Fruit fly (Drosophila melanogaster) whole organism, prepupa: Measurements from ENCODE around the gene CG42300.
A peak's percentile ranks its signal among the peaks of the same experiment; 100 is the strongest.

Experiments
- Blimp-1 ChIP-seq: fragments of 200-800 bp; sonication (Bioruptor generic); optimal IDR thresholded peaks from 3 replicates; lab custom pipeline; 2017; ENCODE audit warnings: missing biosample characterization, missing genetic modification characterization, mild to moderate bottlenecking, moderate library complexity, missing genetic modification reagents
- CG10631 ChIP-seq: fragments of 200-800 bp; sonication (Bioruptor generic); optimal IDR thresholded peaks from 2 replicates; lab custom pipeline; 2016; ENCODE audit warnings: missing biosample characterization, missing genetic modification characterization
- CG11294 ChIP-seq: fragments of 200-800 bp; sonication (Bioruptor generic); IDR thresholded peaks from 2 replicates; pipeline ENCODE4 v1.3.6; 2022; ENCODE audit warnings: missing biosample characterization, missing genetic modification characterization
- CG11762 ChIP-seq: fragments of 200-800 bp; sonication (Bioruptor generic); optimal IDR thresholded peaks from 3 replicates; lab custom pipeline; 2016; ENCODE audit warnings: missing biosample characterization, missing genetic modification characterization; ENCODE audit not compliant: insufficient read depth
- CG11902 ChIP-seq: fragments of 200-800 bp; sonication (Bioruptor generic); optimal IDR thresholded peaks from 3 replicates; lab custom pipeline; 2016; ENCODE audit warnings: missing biosample characterization, missing genetic modification characterization
- CG15336 ChIP-seq: fragments of 200-800 bp; sonication (Bioruptor generic); IDR thresholded peaks from 2 replicates; pipeline ENCODE4 v1.3.6; 2022; ENCODE audit warnings: missing biosample characterization, missing genetic modification characterization
- CG3032 ChIP-seq: fragments of 200-800 bp; optimal IDR thresholded peaks from 2 replicates; lab custom pipeline; 2019; ENCODE audit warnings: missing biosample characterization, mild to moderate bottlenecking, missing genetic modification characterization, moderate library complexity
- CG31627 ChIP-seq: fragments of 200-800 bp; sonication (Bioruptor generic); optimal IDR thresholded peaks from 3 replicates; lab custom pipeline; 2016; ENCODE audit warnings: missing biosample characterization, missing genetic modification characterization
- CG32006 ChIP-seq: fragments of 200-800 bp; sonication (Bioruptor generic); optimal IDR thresholded peaks from 3 replicates; lab custom pipeline; 2017; ENCODE audit warnings: missing biosample characterization, mild to moderate bottlenecking, missing genetic modification characterization
- CG34406 ChIP-seq: fragments of 200-800 bp; sonication (Bioruptor generic); optimal IDR thresholded peaks from 3 replicates; lab custom pipeline; 2016; ENCODE audit warnings: missing biosample characterization, missing genetic modification characterization
- CG3919 ChIP-seq: fragments of 200-800 bp; sonication (Bioruptor generic); optimal IDR thresholded peaks from 3 replicates; lab custom pipeline; 2016; ENCODE audit warnings: missing biosample characterization, missing genetic modification characterization
- CG6163 ChIP-seq: fragments of 200-800 bp; sonication (Bioruptor generic); IDR thresholded peaks from 3 replicates; pipeline ENCODE4 v1.3.6; 2022; ENCODE audit warnings: missing biosample characterization, missing genetic modification characterization
- CG6276 ChIP-seq: fragments of 200-800 bp; sonication (Bioruptor generic); optimal IDR thresholded peaks from 2 replicates; lab custom pipeline; 2017; ENCODE audit warnings: missing biosample characterization, mild to moderate bottlenecking, missing genetic modification characterization
- CG6792 ChIP-seq: fragments of 200-800 bp; sonication (Bioruptor generic); optimal IDR thresholded peaks from 3 replicates; lab custom pipeline; 2016; ENCODE audit warnings: missing biosample characterization, missing genetic modification characterization
- CG6808 ChIP-seq: fragments of 200-800 bp; sonication (Bioruptor generic); optimal IDR thresholded peaks from 3 replicates; lab custom pipeline; 2017; ENCODE audit warnings: missing biosample characterization, missing genetic modification characterization, mild to moderate bottlenecking, moderate library complexity, missing genetic modification reagents
- CG6854 ChIP-seq: fragments of 200-800 bp; sonication (Bioruptor generic); optimal IDR thresholded peaks from 2 replicates; lab custom pipeline; 2017; ENCODE audit warnings: missing biosample characterization, mild to moderate bottlenecking, missing genetic modification characterization
- CG7368 ChIP-seq: fragments of 200-800 bp; sonication (Bioruptor generic); optimal IDR thresholded peaks from 3 replicates; lab custom pipeline; 2016; ENCODE audit warnings: missing biosample characterization, missing genetic modification characterization
- CG8119 ChIP-seq: fragments of 200-800 bp; sonication (Bioruptor generic); IDR thresholded peaks from 3 replicates; pipeline ENCODE4 v1.3.6; 2022; ENCODE audit warnings: missing biosample characterization, missing genetic modification characterization
- CG8632 ChIP-seq: fragments of 200-800 bp; sonication (Bioruptor generic); optimal IDR thresholded peaks from 3 replicates; lab custom pipeline; 2016; ENCODE audit warnings: missing biosample characterization, missing genetic modification characterization
- CG9139 ChIP-seq: fragments of 200-800 bp; sonication (Bioruptor generic); optimal IDR thresholded peaks from 3 replicates; lab custom pipeline; 2017; ENCODE audit warnings: missing biosample characterization, mild to moderate bottlenecking, missing genetic modification characterization
- Eip75B ChIP-seq: fragments of 200-800 bp; sonication (Bioruptor generic); optimal IDR thresholded peaks from 3 replicates; lab custom pipeline; 2016; ENCODE audit warnings: missing biosample characterization, missing genetic modification characterization
- Eip78C ChIP-seq: fragments of 200-800 bp; sonication (Bioruptor generic); peaks from one replicate; lab custom pipeline; 2016; ENCODE audit warnings: missing biosample characterization, missing genetic modification characterization
- Eip93F ChIP-seq: fragments of 200-800 bp; sonication (Bioruptor generic); optimal IDR thresholded peaks from 2 replicates; lab custom pipeline; 2016; ENCODE audit warnings: missing biosample characterization, mild to moderate bottlenecking, missing genetic modification characterization
- Ets21C ChIP-seq: fragments of 200-800 bp; sonication (Bioruptor generic); optimal IDR thresholded peaks from 3 replicates; lab custom pipeline; 2016; ENCODE audit warnings: missing biosample characterization, missing genetic modification characterization
- Gug ChIP-seq: fragments of 200-800 bp; sonication (Bioruptor generic); IDR thresholded peaks from 2 replicates; pipeline ENCODE4 v1.3.6; 2022; ENCODE audit warnings: missing biosample characterization, missing genetic modification characterization
- Hr38 ChIP-seq: sonication (Bioruptor generic); optimal IDR thresholded peaks from 2 replicates; lab custom pipeline; 2016; ENCODE audit warnings: missing biosample characterization, missing genetic modification characterization
- Hr39 ChIP-seq: fragments of 200-800 bp; sonication (Bioruptor generic); optimal IDR thresholded peaks from 2 replicates; lab custom pipeline; 2016; ENCODE audit warnings: missing biosample characterization, missing genetic modification characterization
- Lpt ChIP-seq: fragments of 200-800 bp; sonication (Bioruptor generic); optimal IDR thresholded peaks from 3 replicates; lab custom pipeline; 2016; ENCODE audit warnings: missing biosample characterization, missing genetic modification characterization
- Met ChIP-seq: fragments of 200-800 bp; sonication (Bioruptor generic); optimal IDR thresholded peaks from 3 replicates; lab custom pipeline; 2016; ENCODE audit warnings: missing biosample characterization, missing genetic modification characterization
- Smox ChIP-seq: fragments of 200-800 bp; sonication (Bioruptor generic); optimal IDR thresholded peaks from 3 replicates; lab custom pipeline; 2016; ENCODE audit warnings: missing biosample characterization, missing genetic modification characterization
- Sox102F ChIP-seq: fragments of 200-800 bp; sonication (Bioruptor generic); optimal IDR thresholded peaks from 2 replicates; lab custom pipeline; 2016; ENCODE audit warnings: missing biosample characterization, mild to moderate bottlenecking, missing genetic modification characterization
- Sox14 ChIP-seq: fragments of 200-800 bp; sonication (Bioruptor generic); optimal IDR thresholded peaks from 3 replicates; lab custom pipeline; 2016; ENCODE audit warnings: missing biosample characterization, missing genetic modification characterization
- Sox15 ChIP-seq: fragments of 200-800 bp; sonication (Bioruptor generic); optimal IDR thresholded peaks from 3 replicates; lab custom pipeline; 2016; ENCODE audit warnings: missing biosample characterization, missing genetic modification characterization
- achi ChIP-seq: fragments of 200-800 bp; sonication (Bioruptor generic); optimal IDR thresholded peaks from 3 replicates; lab custom pipeline; 2016; ENCODE audit warnings: missing biosample characterization, missing genetic modification characterization
- acj6 ChIP-seq: fragments of 200-800 bp; sonication (Bioruptor generic); optimal IDR thresholded peaks from 3 replicates; lab custom pipeline; 2016; ENCODE audit warnings: missing biosample characterization, missing genetic modification characterization
- dac ChIP-seq: fragments of 200-800 bp; sonication (Bioruptor generic); optimal IDR thresholded peaks from 2 replicates; lab custom pipeline; 2017; ENCODE audit warnings: missing biosample characterization, mild to moderate bottlenecking, missing genetic modification characterization
- dsx ChIP-seq: fragments of 200-800 bp; optimal IDR thresholded peaks from 3 replicates; lab custom pipeline; 2019; ENCODE audit warnings: missing biosample characterization, mild to moderate bottlenecking, missing genetic modification characterization, moderate library complexity; ENCODE audit not compliant: poor library complexity, severe bottlenecking
- esn ChIP-seq: fragments of 200-800 bp; sonication (Bioruptor generic); optimal IDR thresholded peaks from 2 replicates; lab custom pipeline; 2016; ENCODE audit warnings: missing biosample characterization, mild to moderate bottlenecking, missing genetic modification characterization, moderate library complexity
- fd59A ChIP-seq: fragments of 200-800 bp; sonication (Bioruptor generic); optimal IDR thresholded peaks from 2 replicates; lab custom pipeline; 2017; ENCODE audit warnings: missing biosample characterization, mild to moderate bottlenecking, missing genetic modification characterization, missing genetic modification reagents
- fkh ChIP-seq: fragments of 200-800 bp; sonication (Bioruptor generic); optimal IDR thresholded peaks from 3 replicates; lab custom pipeline; 2017; ENCODE audit warnings: missing biosample characterization, mild to moderate bottlenecking, missing genetic modification characterization, moderate library complexity
- lz ChIP-seq: fragments of 200-800 bp; sonication (Bioruptor generic); optimal IDR thresholded peaks from 3 replicates; lab custom pipeline; 2016; ENCODE audit warnings: missing biosample characterization, missing genetic modification characterization
- net ChIP-seq: fragments of 200-800 bp; sonication (Bioruptor generic); optimal IDR thresholded peaks from 3 replicates; lab custom pipeline; 2016; ENCODE audit warnings: missing biosample characterization, missing genetic modification characterization
- pdm3 ChIP-seq: fragments of 200-800 bp; sonication (Bioruptor generic); optimal IDR thresholded peaks from 3 replicates; lab custom pipeline; 2016; ENCODE audit warnings: missing biosample characterization, missing genetic modification characterization
- salr ChIP-seq, 2 experiments: fragments of 200-800 bp; sonication (Bioruptor generic); optimal IDR thresholded peaks; 3 replicates each; lab custom pipeline; 2016 to 2018; ENCODE audit warnings: missing biosample characterization in 2 of 2, missing genetic modification characterization in 2 of 2, mild to moderate bottlenecking in 1 of 2
- ss ChIP-seq, 2 experiments: fragments of 200-800 bp; sonication (Bioruptor generic); optimal IDR thresholded peaks; 2 replicates in 1 of 2; 3 replicates in 1 of 2; lab custom pipeline; 2017 to 2018; ENCODE audit warnings: mild to moderate bottlenecking in 2 of 2, missing biosample characterization in 2 of 2, missing genetic modification characterization in 2 of 2, moderate library complexity in 1 of 2
- svp ChIP-seq: fragments of 200-800 bp; sonication (Bioruptor generic); peaks from one replicate; lab custom pipeline; 2016; ENCODE audit warnings: missing biosample characterization, missing genetic modification characterization
- topi ChIP-seq: fragments of 200-800 bp; sonication (Bioruptor generic); optimal IDR thresholded peaks from 3 replicates; lab custom pipeline; 2016; ENCODE audit warnings: missing biosample characterization, missing genetic modification characterization
- vri ChIP-seq: fragments of 200-800 bp; sonication (Bioruptor generic); optimal IDR thresholded peaks from 3 replicates; lab custom pipeline; 2016; ENCODE audit warnings: missing biosample characterization, mild to moderate bottlenecking, missing genetic modification characterization

CG42300 gene

dm6 chrX:15582853-15583252, 27.0 kb upstream of the CG42300 start, which contains the start of the genes CG9215 and CG8097 (continued):
- TF ChIP-seq acj6 (GFP tag; lab: Kevin White, UChicago) (no peak), CG8119 (GFP tag; lab: Robert Waterston, UW) (no peak), Ets21C (peak; percentile 49), CG8632 (GFP tag; lab: Kevin White, UChicago) (no peak), CG11902 (GFP tag; lab: Kevin White, UChicago) (no peak), CG3919 (GFP tag; lab: Kevin White, UChicago) (no peak), CG9139 (GFP tag; lab: Kevin White, UChicago) (no peak), Eip75B (GFP tag; lab: Kevin White, UChicago) (no peak), CG6808 (no peak), esn (GFP tag; lab: Kevin White, UChicago) (peak; percentile 60), Hr38 (GFP tag; lab: Kevin White, UChicago) (no peak), CG6276 (GFP tag; lab: Kevin White, UChicago) (no peak), CG32006 (GFP tag; lab: Kevin White, UChicago) (no peak), CG10631 (GFP tag; lab: Kevin White, UChicago) (no peak), Eip93F (no peak), Eip78C (GFP tag; lab: Kevin White, UChicago) (peak; percentile 63), CG3032 (peak; percentile 52), achi (GFP tag; lab: Kevin White, UChicago) (peak; percentile 38)
- TF ChIP-seq, all 60 proteins: peak for 13

dm6 chrX:15579579-15579978, 23.7 kb upstream of the CG42300 start:
- peak; percentile 89 for TF ChIP-seq dsx (GFP tag; lab: Kevin White, UChicago)
- peak; percentile 88 for TF ChIP-seq fkh
- TF ChIP-seq net (GFP tag; lab: Kevin White, UChicago), result peak; percentile 91
- TF ChIP-seq ss (GFP tag; optimal IDR thresholded peaks at IDR 0.05; lab: Kevin White, UChicago), result peak; percentile 90 to 92
- TF ChIP-seq fd59A (GFP tag; lab: Kevin White, UChicago), result peak; percentile 90
- peak; percentile 94 for TF ChIP-seq CG6792
- peak; percentile 73 to 90 for TF ChIP-seq salr (GFP tag; optimal IDR thresholded peaks at IDR 0.05; lab: Kevin White, UChicago)
- peak; percentile 97 for TF ChIP-seq Met
- TF ChIP-seq CG7368 (GFP tag; lab: Kevin White, UChicago), result no peak
- TF ChIP-seq Sox15, result peak; percentile 88
- peak; percentile 88 for TF ChIP-seq CG11294
- peak; percentile 89 for TF ChIP-seq Gug (GFP tag; lab: Robert Waterston, UW)
- TF ChIP-seq pdm3, result peak; percentile 95
- TF ChIP-seq CG31627 (GFP tag; lab: Kevin White, UChicago), result peak; percentile 97
- TF ChIP-seq CG34406, result peak; percentile 90
- peak; percentile 97 for TF ChIP-seq Hr39 (GFP tag; lab: Kevin White, UChicago)
- peak; percentile 76 for TF ChIP-seq dac (GFP tag; lab: Kevin White, UChicago)
- peak; percentile 92 for TF ChIP-seq CG11902 (GFP tag; lab: Kevin White, UChicago)
- peak; percentile 94 for TF ChIP-seq Smox
- peak; percentile 89 for TF ChIP-seq CG8119 (GFP tag; lab: Robert Waterston, UW)
- TF ChIP-seq esn (GFP tag; lab: Kevin White, UChicago), result peak; percentile 97
- peak; percentile 97 for TF ChIP-seq CG3919 (GFP tag; lab: Kevin White, UChicago)
- TF ChIP-seq Sox14 (GFP tag; lab: Kevin White, UChicago), result peak; percentile 97
- peak; percentile 81 for TF ChIP-seq CG9139 (GFP tag; lab: Kevin White, UChicago)
- peak; percentile 89 for TF ChIP-seq CG8632 (GFP tag; lab: Kevin White, UChicago)
- TF ChIP-seq CG6163 (GFP tag; lab: Robert Waterston, UW), result peak; percentile 97
- peak; percentile 89 for TF ChIP-seq CG32006 (GFP tag; lab: Kevin White, UChicago)
- TF ChIP-seq Sox102F (GFP tag; lab: Kevin White, UChicago), result peak; percentile 97
- peak; percentile 93 for TF ChIP-seq CG10631 (GFP tag; lab: Kevin White, UChicago)
- TF ChIP-seq acj6 (GFP tag; lab: Kevin White, UChicago), result peak; percentile 94
- TF ChIP-seq vri (GFP tag; lab: Kevin White, UChicago), result peak; percentile 96
- peak; percentile 87 for TF ChIP-seq Lpt (GFP tag; lab: Kevin White, UChicago)
- peak; percentile 91 for TF ChIP-seq CG15336 (GFP tag; lab: Robert Waterston, UW)
- TF ChIP-seq Hr38 (GFP tag; lab: Kevin White, UChicago), result no peak
- TF ChIP-seq Eip93F, result peak; percentile 89
- TF ChIP-seq svp (GFP tag; lab: Kevin White, UChicago), result peak; percentile 98
- peak; percentile 88 for TF ChIP-seq CG3032
- TF ChIP-seq CG6854, result peak; percentile 93
- TF ChIP-seq CG11762 (GFP tag; lab: Kevin White, UChicago), result peak; percentile 85
- peak; percentile 83 for TF ChIP-seq Blimp-1 (GFP tag; lab: Kevin White, UChicago)
- TF ChIP-seq lz, result peak; percentile 96
- peak; percentile 97 for TF ChIP-seq topi (GFP tag; lab: Kevin White, UChicago)
